Fruit fly (Drosophila melanogaster): Measurements from ENCODE around the gene CG33303.

Gene CG33303

DNA sequence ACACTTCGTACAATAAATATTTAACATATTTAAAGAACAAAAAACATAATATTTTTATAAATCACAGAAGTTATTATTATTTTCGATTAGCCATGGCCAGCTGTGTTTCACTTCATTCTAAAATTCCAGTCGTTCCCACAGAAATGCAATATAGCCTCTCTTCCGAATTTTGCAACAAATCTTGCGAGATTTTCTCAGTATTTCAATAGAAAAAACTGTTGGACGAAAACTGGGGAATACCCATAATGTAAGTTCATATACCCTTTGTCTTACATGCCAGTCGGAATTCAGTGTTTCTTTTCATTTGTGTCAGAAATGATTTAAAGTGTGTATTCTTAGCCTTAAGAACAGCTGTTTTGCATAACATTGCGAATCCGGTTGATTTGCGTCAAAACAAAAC, 19.0 kb downstream of the CG33303 start, which contains the start of the genes CtsL4 and ClpP (continued):
- TF ChIP-seq CG34224 (GFP tag; IDR thresholded peaks at IDR 0.05; ENCODE audit: partially characterized antibody) (no peak), CG17361 (GFP tag; IDR thresholded peaks at IDR 0.05) (peak; percentile 76; the same call in 2 of the 3 replicates), CG10431 (GFP tag; optimal IDR thresholded peaks at IDR 0.05) (peak; percentile 87), btn (GFP tag; optimal IDR thresholded peaks at IDR 0.05) (no peak), sens-2 (GFP tag; IDR thresholded peaks at IDR 0.05) (no peak; the same call in 1 of the 2 replicates), fd96Cb (tag; optimal IDR thresholded peaks at IDR 0.05) (peak; percentile 37), HLH54F (GFP tag; optimal IDR thresholded peaks at IDR 0.05) (peak; percentile 34), bowl (GFP tag; IDR thresholded peaks at IDR 0.05) (no peak), Lpt (GFP tag; optimal IDR thresholded peaks at IDR 0.05) (no peak), CG7745 (tag; optimal IDR thresholded peaks at IDR 0.05) (no peak), Spps (tag; optimal IDR thresholded peaks at IDR 0.05) (no peak), Poxn (GFP tag; IDR thresholded peaks at IDR 0.05) (no peak), CG6689 (GFP tag; IDR thresholded peaks at IDR 0.05) (0 out of 2 replicates have a peak, but pooled peaks have one; percentile 21), schlank (tag; optimal IDR thresholded peaks at IDR 0.05) (no peak), Aef1 (GFP tag; IDR thresholded peaks at IDR 0.05) (peak; percentile 40; the same call in 1 of the 3 replicates), CG2120 (GFP tag; optimal IDR thresholded peaks at IDR 0.05) (peak; percentile 64), Lim3 (GFP tag; IDR thresholded peaks at IDR 0.05) (no peak), psq (GFP tag; optimal IDR thresholded peaks at IDR 0.05) (no peak), CrebB (tag; optimal IDR thresholded peaks at IDR 0.05) (no peak), Gug (GFP tag; IDR thresholded peaks at IDR 0.05) (peak; percentile 47; the same call in 2 of the 4 replicates), CG17802 (tag; optimal IDR thresholded peaks at IDR 0.05) (peak; percentile 94), CG1603 (tag; optimal IDR thresholded peaks at IDR 0.05) (peak; percentile 100), Optix (GFP tag; IDR thresholded peaks at IDR 0.05) (peak; percentile 28; the same call in 1 of the 3 replicates), lola (GFP tag; optimal IDR thresholded peaks at IDR 0.05) (peak in 1 of 3 experiments; percentile 43), CG31224 (GFP tag; IDR thresholded peaks at IDR 0.05) (no peak), danr (GFP tag; IDR thresholded peaks at IDR 0.05) (no peak), lov (optimal IDR thresholded peaks at IDR 0.05) (no peak), lov (GFP tag; IDR thresholded peaks at IDR 0.05) (0 out of 3 replicates have a peak, but pooled peaks have one; percentile 9), CG4282 (GFP tag; optimal IDR thresholded peaks at IDR 0.05) (peak; percentile 2), CG10654 (GFP tag; optimal IDR thresholded peaks at IDR 0.05) (peak; percentile 4), usp (GFP tag; optimal IDR thresholded peaks at IDR 0.05) (no peak), ato (GFP tag; IDR thresholded peaks at IDR 0.05; ENCODE audit: partially characterized antibody) (no peak), tna (GFP tag; IDR thresholded peaks at IDR 0.05; ENCODE audit: partially characterized antibody) (no peak), pnt (GFP tag; optimal IDR thresholded peaks at IDR 0.05) (no peak), CG10366 (GFP tag; IDR thresholded peaks at IDR 0.05) (peak; percentile 38; the same call in 1 of the 2 replicates), stwl (tag; optimal IDR thresholded peaks at IDR 0.05) (no peak), tgo (GFP tag; IDR thresholded peaks at IDR 0.05) (no peak), Dref (GFP tag; IDR thresholded peaks at IDR 0.05) (no peak), chinmo (GFP tag; IDR thresholded peaks at IDR 0.05; ENCODE audit: partially characterized antibody) (no peak), Six4 (GFP tag; optimal IDR thresholded peaks at IDR 0.05) (peak; percentile 37), salm (tag; optimal IDR thresholded peaks at IDR 0.05) (no peak), en (GFP tag; optimal IDR thresholded peaks at IDR 0.05) (no peak), CG8359 (GFP tag; optimal IDR thresholded peaks at IDR 0.05; ENCODE audit: borderline replicate concordance) (no peak), CG10979 (tag; optimal IDR thresholded peaks at IDR 0.05) (peak; percentile 28), CG13624 (GFP tag; optimal IDR thresholded peaks at IDR 0.05) (no peak), ara (GFP tag; IDR thresholded peaks at IDR 0.05) (no peak), CG9727 (GFP tag; optimal IDR thresholded peaks at IDR 0.05) (no peak), CG42726 (GFP tag; IDR thresholded peaks at IDR 0.05; ENCODE audit: partially characterized antibody) (no peak), Deaf1 (tag; optimal IDR thresholded peaks at IDR 0.05) (no peak), bcd (GFP tag; optimal IDR thresholded peaks at IDR 0.05) (no peak), CG18011 (GFP tag; optimal IDR thresholded peaks at IDR 0.05) (no peak)

Measured in whole organism, embryonic.